Worm (Caenorhabditis elegans): Measurements from ENCODE around the gene C24H11.2.

The C24H11.2 gene

ce11 chrIII:11757892-11758291, 34.3 kb downstream of the C24H11.2 start:
- no peak for TF ChIP-seq ZK546.5 (tag; optimal IDR thresholded peaks at IDR 0.05)
- no peak for TF ChIP-seq snpc-1.2 (GFP tag; IDR thresholded peaks at IDR 0.05)
- TF ChIP-seq unc-62 (GFP tag; optimal IDR thresholded peaks at IDR 0.05 in 1 of 2): peak in 1 of 2 experiments; percentile 17
- no peak for TF ChIP-seq unc-62 (tag; optimal IDR thresholded peaks at IDR 0.05)
- peak; percentile 52 for TF ChIP-seq set-16 (GFP tag; IDR thresholded peaks at IDR 0.05)
- TF ChIP-seq T26A8.4 (GFP tag; IDR thresholded peaks at IDR 0.05): no peak
- TF ChIP-seq attf-4 (tag; optimal IDR thresholded peaks at IDR 0.05): no peak
- no peak for TF ChIP-seq dmd-8 (GFP tag; IDR thresholded peaks at IDR 0.05)
- TF ChIP-seq F26F4.8 (GFP tag; conservative IDR thresholded peaks at IDR 0.05): no peak
- no peak for TF ChIP-seq arid-1 (GFP tag; conservative IDR thresholded peaks at IDR 0.05)
- no peak for TF ChIP-seq lir-3 (tag; optimal IDR thresholded peaks at IDR 0.05)

ce11 chrIII:11750817-11751216, 41.3 kb downstream of the C24H11.2 start:
- TF ChIP-seq unc-62 (GFP tag; optimal IDR thresholded peaks at IDR 0.05 in 1 of 2) (peak in 1 of 2 experiments; percentile 30), unc-62 (tag; optimal IDR thresholded peaks at IDR 0.05) (no peak), daf-12 (tag; optimal IDR thresholded peaks at IDR 0.05) (no peak)

- TF ChIP-seq dve-1 (tag; optimal IDR thresholded peaks at IDR 0.05; ENCODE audit: insufficient read depth) (no peak), ztf-7 (tag; optimal IDR thresholded peaks at IDR 0.05) (no peak), fkh-10 (GFP tag; optimal IDR thresholded peaks at IDR 0.05) (no peak), aha-1 (tag) (peak; percentile 46), unc-62 (GFP tag; optimal IDR thresholded peaks at IDR 0.05 in 1 of 2) (peak in 1 of 2 experiments; percentile 92), unc-62 (tag; optimal IDR thresholded peaks at IDR 0.05) (no peak)
Measured at ce11 chrIII:11750232-11750631, 41.9 kb downstream of the C24H11.2 start.

ce11 chrIII:11746718-11747117, 45.4 kb downstream of the C24H11.2 start, which contains the start of gene mrt-2:
mrt-2 (plus strand) TSS chrIII:11746766.
- TF ChIP-seq F44E2.7 (GFP tag; IDR thresholded peaks at IDR 0.05) (no peak), unc-130 (GFP tag; optimal IDR thresholded peaks at IDR 0.05) (peak; percentile 75), dmd-9 (GFP tag; IDR thresholded peaks at IDR 0.05) (0 out of 2 replicates have a peak, but pooled peaks have one; percentile 39), hlh-30 (tag; optimal IDR thresholded peaks at IDR 0.05; ENCODE audit: insufficient read depth) (peak; percentile 44), nhr-28 (tag; optimal IDR thresholded peaks at IDR 0.05) (peak; percentile 24), arid-1 (GFP tag; conservative IDR thresholded peaks at IDR 0.05) (0 out of 2 replicates have a peak, but pooled peaks have one; percentile 23), lin-13 (GFP tag; optimal IDR thresholded peaks at IDR 0.05) (peak; percentile 45), T26A8.4 (GFP tag; IDR thresholded peaks at IDR 0.05) (0 out of 2 replicates have a peak, but pooled peaks have one; percentile 48), nhr-10 (tag; optimal IDR thresholded peaks at IDR 0.05) (no peak), dpl-1 (GFP tag; optimal IDR thresholded peaks at IDR 0.05) (peak; percentile 97), sdz-12 (GFP tag; optimal IDR thresholded peaks at IDR 0.05) (peak; percentile 4), lin-1 (GFP tag; IDR thresholded peaks at IDR 0.05) (0 out of 2 replicates have a peak, but pooled peaks have one; percentile 18), nhr-76 (tag; optimal IDR thresholded peaks at IDR 0.05) (no peak), daf-16 (GFP tag; optimal IDR thresholded peaks at IDR 0.05) (no peak), daf-16 (tag; optimal IDR thresholded peaks at IDR 0.05) (peak; percentile 47), ZK337.2 (GFP tag; IDR thresholded peaks at IDR 0.05) (peak; percentile 90), ceh-44 (GFP tag; IDR thresholded peaks at IDR 0.05) (0 out of 2 replicates have a peak, but pooled peaks have one; percentile 2), F37D6.2 (tag; optimal IDR thresholded peaks at IDR 0.05) (peak; percentile 14), lsy-2 (tag; optimal IDR thresholded peaks at IDR 0.05) (peak in 1 of 2 experiments; percentile 83), nhr-102 (tag; optimal IDR thresholded peaks at IDR 0.05) (peak; percentile 49), madf-5 (GFP tag; IDR thresholded peaks at IDR 0.05) (no peak), egl-43 (GFP tag; IDR thresholded peaks at IDR 0.05) (no peak), pha-4 (GFP tag; IDR thresholded peaks at IDR 0.05) (0 out of 2 replicates have a peak, but pooled peaks have one; percentile 60), pha-4 (tag; optimal IDR thresholded peaks at IDR 0.05) (peak; percentile 16), dmd-6 (GFP tag; IDR thresholded peaks at IDR 0.05) (peak; percentile 46), spr-1 (tag; optimal IDR thresholded peaks at IDR 0.05) (peak; percentile 27), aly-2 (tag; optimal IDR thresholded peaks at IDR 0.05) (no peak), hif-1 (tag; optimal IDR thresholded peaks at IDR 0.05) (peak in 1 of 2 experiments; percentile 93), nhr-25 (tag; optimal IDR thresholded peaks at IDR 0.05; ENCODE audit: borderline replicate concordance, insufficient read depth) (peak; percentile 16), ztf-7 (tag; optimal IDR thresholded peaks at IDR 0.05) (peak; percentile 16), rbr-2 (tag; optimal IDR thresholded peaks at IDR 0.05) (peak; percentile 48), duxl-1 (tag; optimal IDR thresholded peaks at IDR 0.05; ENCODE audit: poor library complexity) (peak; percentile 47)

Measured in whole organism, L4 larva.